Worm (Caenorhabditis elegans) whole organism, L2 larva: ENCODE results near the gene popl-1.

Source experiments
- C34F6.9 ChIP-seq: fragments of 150-350 bp; optimal IDR thresholded peaks from 2 replicates; lab custom pipeline; 2014; ENCODE audit warnings: missing biosample characterization, missing genetic modification characterization
- F13H6.1 ChIP-seq: sonication (generic microtip); optimal IDR thresholded peaks from 2 replicates; lab custom pipeline; 2016; ENCODE audit warnings: missing genetic modification characterization, missing compliant biosample characterization
- R02D3.7 ChIP-seq: fragments of 150-350 bp; optimal IDR thresholded peaks from 2 replicates; lab custom pipeline; 2014; ENCODE audit warnings: missing biosample characterization, missing genetic modification characterization
- ZK546.5 ChIP-seq: sonication (generic microtip); optimal IDR thresholded peaks from 2 replicates; lab custom pipeline; 2017; ENCODE audit warnings: missing biosample characterization, missing genetic modification characterization
- alr-1 ChIP-seq: fragments of 150-350 bp; optimal IDR thresholded peaks from 2 replicates; lab custom pipeline; 2014; ENCODE audit warnings: missing biosample characterization, missing genetic modification characterization
- aly-2 ChIP-seq: fragments of 150-350 bp; optimal IDR thresholded peaks from 2 replicates; lab custom pipeline; 2014; ENCODE audit warnings: missing biosample characterization, missing genetic modification characterization
- ama-1 ChIP-seq: fragments of 150-350 bp; optimal IDR thresholded peaks from 2 replicates; lab custom pipeline; 2018; ENCODE audit warnings: inconsistent platforms
- blmp-1 ChIP-seq: sonication (generic microtip); optimal IDR thresholded peaks from 2 replicates; lab custom pipeline; 2017; ENCODE audit warnings: missing genetic modification characterization, mild to moderate bottlenecking, missing compliant biosample characterization, antibody characterized with exemption, moderate library complexity; ENCODE audit not compliant: insufficient read depth
- ceh-16 ChIP-seq: fragments of 150-350 bp; optimal IDR thresholded peaks from 2 replicates; lab custom pipeline; 2014; ENCODE audit warnings: missing biosample characterization, missing genetic modification characterization
- ceh-82 ChIP-seq: fragments of 150-350 bp; optimal IDR thresholded peaks from 2 replicates; lab custom pipeline; 2014; ENCODE audit warnings: missing biosample characterization, missing genetic modification characterization
- crh-2 ChIP-seq: sonication (generic microtip); optimal IDR thresholded peaks from 2 replicates; lab custom pipeline; 2017; ENCODE audit warnings: missing biosample characterization, missing genetic modification characterization
- dmd-4 ChIP-seq: sonication (generic microtip); optimal IDR thresholded peaks from 2 replicates; lab custom pipeline; 2017; ENCODE audit warnings: missing biosample characterization, missing genetic modification characterization
- egl-27 ChIP-seq: sonication (generic microtip); optimal IDR thresholded peaks from 3 replicates; lab custom pipeline; 2017; ENCODE audit warnings: missing biosample characterization, missing genetic modification reagents, missing genetic modification characterization
- elt-1 ChIP-seq: fragments of 150-350 bp; optimal IDR thresholded peaks from 2 replicates; lab custom pipeline; 2014; ENCODE audit warnings: missing biosample characterization, missing genetic modification characterization
- fos-1 ChIP-seq: fragments of 150-350 bp; optimal IDR thresholded peaks from 2 replicates; lab custom pipeline; 2014; ENCODE audit warnings: missing biosample characterization, missing genetic modification characterization
- gmeb-1 ChIP-seq: fragments of 150-350 bp; optimal IDR thresholded peaks from 2 replicates; lab custom pipeline; 2014; ENCODE audit warnings: missing biosample characterization, missing genetic modification characterization
- lin-11 ChIP-seq: fragments of 150-350 bp; sonication (generic microtip); optimal IDR thresholded peaks from 2 replicates; lab custom pipeline; 2014; ENCODE audit warnings: missing biosample characterization, missing genetic modification characterization, inconsistent platforms, mixed read lengths
- lin-13 ChIP-seq: fragments of 150-350 bp; optimal IDR thresholded peaks from 2 replicates; lab custom pipeline; 2014; ENCODE audit warnings: missing biosample characterization, missing genetic modification reagents, missing genetic modification characterization
- lin-39 ChIP-seq: fragments of 150-350 bp; optimal IDR thresholded peaks from 2 replicates; lab custom pipeline; 2014; ENCODE audit warnings: missing biosample characterization, missing genetic modification reagents, missing genetic modification characterization
- lsy-2 ChIP-seq, 2 experiments: fragments of 150-350 bp in 1 of 2; sonication (generic microtip) in 1 of 2; optimal IDR thresholded peaks; 2 replicates each; lab custom pipeline; 2014 to 2017; ENCODE audit warnings: missing biosample characterization in 2 of 2, missing genetic modification characterization in 2 of 2
- mab-5 ChIP-seq: fragments of 150-350 bp; optimal IDR thresholded peaks from 2 replicates; lab custom pipeline; 2014; ENCODE audit warnings: missing biosample characterization, missing genetic modification characterization
- mbf-1 ChIP-seq: sonication (generic microtip); optimal IDR thresholded peaks from 2 replicates; lab custom pipeline; 2017; ENCODE audit warnings: missing biosample characterization, missing genetic modification characterization
- nhr-10 ChIP-seq: sonication (generic microtip); optimal IDR thresholded peaks from 2 replicates; lab custom pipeline; 2017; ENCODE audit warnings: missing biosample characterization, missing genetic modification characterization
- nhr-11 ChIP-seq: fragments of 150-350 bp; optimal IDR thresholded peaks from 2 replicates; lab custom pipeline; 2014; ENCODE audit warnings: missing biosample characterization, missing genetic modification characterization
- nhr-12 ChIP-seq: fragments of 150-350 bp; optimal IDR thresholded peaks from 2 replicates; lab custom pipeline; 2014; ENCODE audit warnings: missing biosample characterization, missing genetic modification characterization
- nhr-129 ChIP-seq: fragments of 150-350 bp; optimal IDR thresholded peaks from 2 replicates; lab custom pipeline; 2014; ENCODE audit warnings: missing biosample characterization, missing genetic modification characterization
- nhr-21 ChIP-seq: fragments of 150-350 bp; optimal IDR thresholded peaks from 2 replicates; lab custom pipeline; 2014; ENCODE audit warnings: missing biosample characterization, missing genetic modification characterization
- nhr-23 ChIP-seq: fragments of 150-350 bp; optimal IDR thresholded peaks from 2 replicates; lab custom pipeline; 2014; ENCODE audit warnings: missing biosample characterization, missing genetic modification reagents, missing genetic modification characterization
- nhr-237 ChIP-seq: fragments of 150-350 bp; optimal IDR thresholded peaks from 2 replicates; lab custom pipeline; 2014; ENCODE audit warnings: missing biosample characterization, missing genetic modification characterization
- nhr-25 ChIP-seq: fragments of 150-350 bp; sonication (generic microtip); optimal IDR thresholded peaks from 3 replicates; lab custom pipeline; 2014; ENCODE audit warnings: missing biosample characterization, missing genetic modification characterization
- nhr-6 ChIP-seq: fragments of 150-350 bp; optimal IDR thresholded peaks from 2 replicates; lab custom pipeline; 2014; ENCODE audit warnings: missing biosample characterization, missing genetic modification characterization
- nhr-77 ChIP-seq: fragments of 150-350 bp; optimal IDR thresholded peaks from 2 replicates; lab custom pipeline; 2014; ENCODE audit warnings: missing biosample characterization, missing genetic modification characterization
- peb-1 ChIP-seq: fragments of 150-350 bp; optimal IDR thresholded peaks from 2 replicates; lab custom pipeline; 2014; ENCODE audit warnings: missing biosample characterization, missing genetic modification characterization
- sem-4 ChIP-seq: fragments of 150-350 bp; optimal IDR thresholded peaks from 2 replicates; lab custom pipeline; 2014; ENCODE audit warnings: missing biosample characterization, missing genetic modification reagents, missing genetic modification characterization
- skn-1 ChIP-seq: sonication (generic microtip); optimal IDR thresholded peaks from 2 replicates; lab custom pipeline; 2017; ENCODE audit warnings: missing biosample characterization, missing genetic modification characterization
- sma-3 ChIP-seq: sonication (generic microtip); optimal IDR thresholded peaks from 2 replicates; lab custom pipeline; 2016; ENCODE audit warnings: missing genetic modification reagents, missing genetic modification characterization, missing compliant biosample characterization
- sma-9 ChIP-seq, 2 experiments: fragments of 150-350 bp in 1 of 2; sonication (generic microtip) in 1 of 2; optimal IDR thresholded peaks; 2 replicates each; lab custom pipeline; 2014 to 2016; ENCODE audit warnings: missing genetic modification characterization in 2 of 2, mild to moderate bottlenecking in 1 of 2, missing biosample characterization in 1 of 2, missing compliant biosample characterization in 1 of 2, missing genetic modification reagents in 1 of 2, moderate library complexity in 1 of 2
- snpc-4 ChIP-seq: fragments of 150-350 bp; optimal IDR thresholded peaks from 2 replicates; lab custom pipeline; 2014; ENCODE audit warnings: missing biosample characterization, missing genetic modification characterization
- unc-39 ChIP-seq: fragments of 150-350 bp; optimal IDR thresholded peaks from 2 replicates; lab custom pipeline; 2014; ENCODE audit warnings: missing biosample characterization, missing genetic modification characterization
- unc-55 ChIP-seq: fragments of 150-350 bp; sonication (generic microtip); optimal IDR thresholded peaks from 3 replicates; lab custom pipeline; 2014; ENCODE audit warnings: missing biosample characterization, missing genetic modification reagents, missing genetic modification characterization
- unc-62 ChIP-seq: fragments of 150-350 bp; optimal IDR thresholded peaks from 2 replicates; lab custom pipeline; 2014; ENCODE audit warnings: missing biosample characterization, missing genetic modification reagents, missing genetic modification characterization
- zag-1 ChIP-seq: fragments of 150-350 bp; optimal IDR thresholded peaks from 2 replicates; lab custom pipeline; 2014; ENCODE audit warnings: missing biosample characterization, missing genetic modification characterization
- ztf-1 ChIP-seq: fragments of 200-800 bp; sonication (Bioruptor generic); conservative IDR thresholded peaks from 2 replicates; pipeline ENCODE4 v1.3.6; 2022; ENCODE audit warnings: missing genetic modification characterization, missing compliant biosample characterization
- ztf-11 ChIP-seq: sonication (generic microtip); optimal IDR thresholded peaks from 2 replicates; lab custom pipeline; 2017; ENCODE audit warnings: missing biosample characterization, missing genetic modification characterization
- ztf-4 ChIP-seq: fragments of 150-350 bp; optimal IDR thresholded peaks from 2 replicates; lab custom pipeline; 2014; ENCODE audit warnings: missing biosample characterization, missing genetic modification characterization

The popl-1 gene

DNA sequence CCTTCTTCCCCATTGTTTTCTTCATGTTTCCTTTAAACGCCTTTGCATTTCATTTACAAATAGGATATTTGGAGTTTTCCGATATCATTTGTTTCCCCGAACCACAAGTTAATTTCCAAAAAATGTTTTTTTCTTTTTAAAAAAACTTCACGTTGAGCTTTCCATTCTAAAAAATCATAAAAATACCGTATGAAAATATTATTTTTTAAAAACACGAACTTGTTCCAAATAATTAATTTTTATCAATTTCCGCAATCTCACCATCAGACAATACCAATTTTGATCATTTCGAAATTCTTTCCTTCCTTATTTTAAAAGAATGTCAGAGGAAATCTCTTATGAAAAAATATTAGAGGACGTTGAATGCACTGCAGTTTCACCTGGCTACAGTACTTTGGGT, 40.7 kb upstream of the popl-1 start, which contains the start of gene wht-6:
wht-6 (plus strand) TSS at position 301 of the 400 bp plus-strand sequence.
- TF ChIP-seq fos-1, result no peak
- no peak for TF ChIP-seq sem-4
- no peak for TF ChIP-seq lin-11
- TF ChIP-seq F13H6.1 (tag; lab: Kevin White, UChicago), result no peak
- no peak for TF ChIP-seq zag-1
- TF ChIP-seq nhr-237, result no peak
- TF ChIP-seq nhr-23 (tag; lab: Kevin White, UChicago), result no peak

DNA sequence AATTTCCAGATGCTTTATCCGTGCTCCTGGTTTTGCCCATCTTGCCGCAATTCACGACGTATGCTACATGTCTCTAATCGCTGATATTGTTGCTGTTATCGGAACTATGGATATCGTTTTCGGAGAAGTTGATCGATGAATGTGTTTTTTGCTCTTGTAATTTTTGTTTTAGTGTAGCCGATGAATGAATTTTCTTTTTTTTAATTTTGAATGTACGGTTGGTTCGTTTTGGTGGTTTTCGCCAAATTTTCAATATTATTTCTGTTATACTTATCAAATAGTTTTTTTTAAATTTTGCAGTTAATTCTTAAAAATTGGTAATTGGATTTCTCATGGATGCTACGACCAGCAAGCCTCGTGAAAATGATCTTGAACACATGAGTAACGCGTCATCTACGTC, 36.3 kb upstream of the popl-1 start, which contains the start of gene T26A5.2:
T26A5.2 (plus strand) TSS at position 301 of the 400 bp plus-strand sequence.
- TF ChIP-seq snpc-4 (tag; lab: Kevin White, UChicago), result no peak
- TF ChIP-seq unc-55 (GFP tag; lab: Kevin White, UChicago), result no peak
- no peak for TF ChIP-seq sma-3 (GFP tag; lab: Kevin White, UChicago)
- TF ChIP-seq ztf-4 (tag; lab: Kevin White, UChicago), result no peak
- TF ChIP-seq crh-2 (tag; lab: Kevin White, UChicago), result no peak
- TF ChIP-seq nhr-10, result no peak
- no peak for TF ChIP-seq nhr-77 (tag; lab: Kevin White, UChicago)
- TF ChIP-seq nhr-23 (tag; lab: Kevin White, UChicago), result no peak
- no peak for TF ChIP-seq lin-13 (GFP tag; lab: Kevin White, UChicago)
- TF ChIP-seq, all 48 proteins: peak for 0

DNA sequence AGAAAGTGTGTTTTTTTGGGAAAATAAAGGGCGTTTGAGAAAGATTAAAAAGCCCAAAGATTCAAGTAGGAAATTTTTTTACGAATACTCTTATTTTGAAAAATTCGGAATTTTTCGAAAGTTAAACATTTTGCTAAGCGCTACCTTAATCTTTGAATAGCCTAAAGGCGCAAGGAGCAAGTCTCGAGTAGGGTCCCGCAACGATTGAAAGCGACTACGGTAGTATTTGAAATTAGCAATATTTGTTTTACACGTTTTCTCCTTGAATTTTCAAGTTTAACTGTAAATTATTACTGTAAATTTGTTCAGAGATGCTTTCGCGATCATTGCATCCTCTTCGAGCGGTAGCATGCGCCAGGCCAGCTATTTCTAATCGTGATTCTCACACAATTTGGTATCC, 34.2 kb upstream of the popl-1 start, which contains the start of gene nduf-2.2:
nduf-2.2 (plus strand) TSS at position 310 of the 400 bp plus-strand sequence.
- no peak for TF ChIP-seq gmeb-1 (tag; lab: Kevin White, UChicago)
- TF ChIP-seq nhr-77 (tag; lab: Kevin White, UChicago), result no peak
- no peak for TF ChIP-seq ztf-11 (tag; lab: Kevin White, UChicago)
- no peak for TF ChIP-seq nhr-11
- no peak for TF ChIP-seq sem-4
- no peak for TF ChIP-seq alr-1
- TF ChIP-seq nhr-12 (tag; lab: Kevin White, UChicago), result no peak
- no peak for TF ChIP-seq ztf-4 (tag; lab: Kevin White, UChicago)

- TF ChIP-seq egl-27 (tag; lab: Kevin White, UChicago), result no peak
- TF ChIP-seq crh-2 (tag; lab: Kevin White, UChicago), result peak; percentile 88
- TF ChIP-seq nhr-21 (tag; lab: Kevin White, UChicago), result peak; percentile 86
- no peak for TF ChIP-seq alr-1
- TF ChIP-seq lin-11, result peak; percentile 67
- peak; percentile 79 for TF ChIP-seq C34F6.9 (tag; lab: Kevin White, UChicago)
- no peak for TF ChIP-seq lin-39 (tag; lab: Kevin White, UChicago)
- peak; percentile 1 for TF ChIP-seq peb-1 (tag; lab: Kevin White, UChicago)
- peak; percentile 79 for TF ChIP-seq mab-5 (tag; lab: Kevin White, UChicago)
- no peak for TF ChIP-seq R02D3.7 (tag; lab: Kevin White, UChicago)
- TF ChIP-seq skn-1 (tag; lab: Kevin White, UChicago), result no peak
- TF ChIP-seq ceh-82 (tag; lab: Kevin White, UChicago), result peak; percentile 66
- no peak for TF ChIP-seq nhr-237
- TF ChIP-seq mbf-1 (tag; lab: Kevin White, UChicago), result no peak
- no peak for TF ChIP-seq nhr-77 (tag; lab: Kevin White, UChicago)
- TF ChIP-seq sma-3 (GFP tag; lab: Kevin White, UChicago), result peak; percentile 91
- TF ChIP-seq nhr-23 (tag; lab: Kevin White, UChicago), result no peak
- peak; percentile 73 for TF ChIP-seq zag-1
- peak; percentile 85 for TF ChIP-seq gmeb-1 (tag; lab: Kevin White, UChicago)
- TF ChIP-seq ama-1 (lab: Kevin White, UChicago), result peak; percentile 85
- no peak for TF ChIP-seq elt-1 (tag; lab: Kevin White, UChicago)
- TF ChIP-seq nhr-6 (tag; lab: Kevin White, UChicago), result peak; percentile 10
- TF ChIP-seq ZK546.5 (tag; lab: Kevin White, UChicago), result no peak
- TF ChIP-seq sem-4, result peak; percentile 68
- no peak for TF ChIP-seq dmd-4 (tag; lab: Kevin White, UChicago)
- TF ChIP-seq snpc-4 (tag; lab: Kevin White, UChicago), result peak; percentile 40
- TF ChIP-seq aly-2, result no peak
- TF ChIP-seq ztf-1, result no peak
- no peak for TF ChIP-seq nhr-11
- TF ChIP-seq fos-1, result peak; percentile 98
- peak; percentile 80 for TF ChIP-seq sma-9 (GFP tag; optimal IDR thresholded peaks at IDR 0.05; lab: Kevin White, UChicago)
- no peak for TF ChIP-seq sma-9 (tag; optimal IDR thresholded peaks at IDR 0.05; lab: Kevin White, UChicago)
- peak; percentile 65 for TF ChIP-seq blmp-1
- peak; percentile 94 for TF ChIP-seq F13H6.1 (tag; lab: Kevin White, UChicago)
- TF ChIP-seq nhr-129 (tag; lab: Kevin White, UChicago), result peak; percentile 83
- peak; percentile 75 to 83 for TF ChIP-seq lsy-2 (tag; optimal IDR thresholded peaks at IDR 0.05; lab: Kevin White, UChicago)
- TF ChIP-seq unc-39 (tag; lab: Kevin White, UChicago), result no peak
- no peak for TF ChIP-seq unc-62
- TF ChIP-seq nhr-25 (tag; lab: Kevin White, UChicago), result no peak
- peak; percentile 62 for TF ChIP-seq ceh-16
- peak; percentile 43 for TF ChIP-seq ztf-4 (tag; lab: Kevin White, UChicago)
- no peak for TF ChIP-seq nhr-10
Measured at ce11 chrIII:6464113-6464571, 33.4 kb upstream of the popl-1 start.
